Fruit fly (Drosophila melanogaster): ENCODE results near the gene CG32305.

- peak; percentile 93 for TF ChIP-seq CG14711 (tag; optimal IDR thresholded peaks at IDR 0.05)
- TF ChIP-seq tj (GFP tag; optimal IDR thresholded peaks at IDR 0.05), result peak; percentile 93
- TF ChIP-seq CG33017 (tag; optimal IDR thresholded peaks at IDR 0.05), result peak; percentile 98
- TF ChIP-seq bab1 (GFP tag; optimal IDR thresholded peaks at IDR 0.05), result peak; percentile 100
- peak; percentile 97 for TF ChIP-seq CG5204 (GFP tag; optimal IDR thresholded peaks at IDR 0.05)
- peak; percentile 95 for TF ChIP-seq CG12768 (GFP tag; optimal IDR thresholded peaks at IDR 0.05)
- TF ChIP-seq CG7045 (GFP tag; optimal IDR thresholded peaks at IDR 0.05), result peak; percentile 96
- TF ChIP-seq toe (GFP tag; optimal IDR thresholded peaks at IDR 0.05), result peak; percentile 98
Observed at dm6 chr3L:2257412-2257862, 9.0 kb downstream of the CG32305 start, which contains the start of the genes CG1275 and Elp5.
